Fruit fly (Drosophila melanogaster): ENCODE results near the gene Tsp26A.

Gene Tsp26A

dm6 chr2L:5972005-5972404 lies 28.0 kb upstream of the Tsp26A start (continued):
- TF ChIP-seq CrebB (tag; optimal IDR thresholded peaks at IDR 0.05) (no peak), CG8944 (GFP tag; optimal IDR thresholded peaks at IDR 0.05) (no peak), row (GFP tag; IDR thresholded peaks at IDR 0.05) (peak; percentile 84), dmrt99B (tag; optimal IDR thresholded peaks at IDR 0.05) (peak; percentile 54), B-H2 (GFP tag; optimal IDR thresholded peaks at IDR 0.05) (no peak), CG30403 (GFP tag; optimal IDR thresholded peaks at IDR 0.05) (peak; percentile 56), Fer2 (tag; optimal IDR thresholded peaks at IDR 0.05) (no peak), al (GFP tag; IDR thresholded peaks at IDR 0.05) (peak; percentile 56; the same call in 1 of the 2 replicates), ranshi (GFP tag; IDR thresholded peaks at IDR 0.05) (peak; percentile 45; the same call in 1 of the 2 replicates), CG7745 (tag; optimal IDR thresholded peaks at IDR 0.05) (no peak), Hmr (GFP tag; optimal IDR thresholded peaks at IDR 0.05) (no peak), fd64A (GFP tag; optimal IDR thresholded peaks at IDR 0.05) (no peak), CG11723 (GFP tag; optimal IDR thresholded peaks at IDR 0.05) (no peak), disco-r (GFP tag; optimal IDR thresholded peaks at IDR 0.05) (no peak), CG6254 (GFP tag; optimal IDR thresholded peaks at IDR 0.05) (no peak), CG4707 (GFP tag; optimal IDR thresholded peaks at IDR 0.05) (no peak), dan (GFP tag; IDR thresholded peaks at IDR 0.05) (no peak), YL-1 (GFP tag; optimal IDR thresholded peaks at IDR 0.05) (no peak), stwl (tag; optimal IDR thresholded peaks at IDR 0.05) (no peak), TFAM (GFP tag; optimal IDR thresholded peaks at IDR 0.05) (no peak), Dip2 (GFP tag; IDR thresholded peaks at IDR 0.05) (no peak), Awh (GFP tag; IDR thresholded peaks at IDR 0.05) (no peak), CG15514 (GFP tag; optimal IDR thresholded peaks at IDR 0.05) (peak; percentile 2), Sox102F (GFP tag; optimal IDR thresholded peaks at IDR 0.05) (peak; percentile 66), slou (GFP tag; optimal IDR thresholded peaks at IDR 0.05) (no peak), ken (GFP tag; IDR thresholded peaks at IDR 0.05) (peak; percentile 63; the same call in 1 of the 3 replicates), CG6175 (GFP tag; IDR thresholded peaks at IDR 0.05) (no peak), Vsx1 (GFP tag; optimal IDR thresholded peaks at IDR 0.05) (no peak), pros (GFP tag; optimal IDR thresholded peaks at IDR 0.05) (no peak), z (GFP tag; IDR thresholded peaks at IDR 0.05) (no peak), CG6689 (GFP tag; IDR thresholded peaks at IDR 0.05) (0 out of 2 replicates have a peak, but pooled peaks have one; percentile 48), CG31365 (tag; optimal IDR thresholded peaks at IDR 0.05) (no peak), CG17912 (GFP tag; optimal IDR thresholded peaks at IDR 0.05) (no peak), ara (GFP tag; IDR thresholded peaks at IDR 0.05) (no peak; the same call in 1 of the 2 replicates), CG12071 (GFP tag; optimal IDR thresholded peaks at IDR 0.05) (no peak), CG10462 (GFP tag; optimal IDR thresholded peaks at IDR 0.05) (no peak), Max (GFP tag; optimal IDR thresholded peaks at IDR 0.05) (no peak), CG14014 (GFP tag; IDR thresholded peaks at IDR 0.05) (no peak), CG7556 (GFP tag; optimal IDR thresholded peaks at IDR 0.05) (peak; percentile 21), ERR (GFP tag; optimal IDR thresholded peaks at IDR 0.05) (no peak), Antp (GFP tag; optimal IDR thresholded peaks at IDR 0.05) (no peak), CG10979 (tag; optimal IDR thresholded peaks at IDR 0.05) (peak; percentile 16), luna (GFP tag; optimal IDR thresholded peaks at IDR 0.05) (no peak), CG16815 (GFP tag; optimal IDR thresholded peaks at IDR 0.05) (peak; percentile 9), H2.0 (GFP tag; IDR thresholded peaks at IDR 0.05) (peak; percentile 12; the same call in 1 of the 2 replicates), phol (tag; optimal IDR thresholded peaks at IDR 0.05) (peak; percentile 16), NK7.1 (GFP tag; optimal IDR thresholded peaks at IDR 0.05) (no peak), CG3838 (GFP tag; optimal IDR thresholded peaks at IDR 0.05) (no peak), gro (GFP tag; optimal IDR thresholded peaks at IDR 0.05) (no peak), nau (GFP tag; optimal IDR thresholded peaks at IDR 0.05) (no peak), CG3065 (GFP tag; optimal IDR thresholded peaks at IDR 0.05) (no peak), CG9215 (GFP tag; IDR thresholded peaks at IDR 0.05) (peak; percentile 28; the same call in 1 of the 2 replicates)
